Fruit fly (Drosophila melanogaster) whole organism, prepupa: Measurements from ENCODE around the gene Argl.

Experiments
- Blimp-1 ChIP-seq: fragments of 200-800 bp; sonication (Bioruptor generic); optimal IDR thresholded peaks from 3 replicates; lab custom pipeline; 2017; ENCODE audit warnings: missing biosample characterization, missing genetic modification characterization, mild to moderate bottlenecking, moderate library complexity, missing genetic modification reagents
- CG10631 ChIP-seq: fragments of 200-800 bp; sonication (Bioruptor generic); optimal IDR thresholded peaks from 2 replicates; lab custom pipeline; 2016; ENCODE audit warnings: missing biosample characterization, missing genetic modification characterization
- CG10669 ChIP-seq: fragments of 200-800 bp; sonication (Bioruptor generic); optimal IDR thresholded peaks from 3 replicates; lab custom pipeline; 2018; ENCODE audit warnings: missing biosample characterization, mild to moderate bottlenecking, missing genetic modification characterization, moderate library complexity
- CG11294 ChIP-seq: fragments of 200-800 bp; sonication (Bioruptor generic); IDR thresholded peaks from 2 replicates; pipeline ENCODE4 v1.3.6; 2022; ENCODE audit warnings: missing biosample characterization, missing genetic modification characterization
- CG11902 ChIP-seq: fragments of 200-800 bp; sonication (Bioruptor generic); optimal IDR thresholded peaks from 3 replicates; lab custom pipeline; 2016; ENCODE audit warnings: missing biosample characterization, missing genetic modification characterization
- CG15336 ChIP-seq: fragments of 200-800 bp; sonication (Bioruptor generic); IDR thresholded peaks from 2 replicates; pipeline ENCODE4 v1.3.6; 2022; ENCODE audit warnings: missing biosample characterization, missing genetic modification characterization
- CG16779 ChIP-seq: fragments of 200-800 bp; sonication (Bioruptor generic); optimal IDR thresholded peaks from 3 replicates; lab custom pipeline; 2017; ENCODE audit warnings: missing biosample characterization, mild to moderate bottlenecking, missing genetic modification characterization
- CG3032 ChIP-seq: fragments of 200-800 bp; optimal IDR thresholded peaks from 2 replicates; lab custom pipeline; 2019; ENCODE audit warnings: missing biosample characterization, mild to moderate bottlenecking, missing genetic modification characterization, moderate library complexity
- CG31627 ChIP-seq: fragments of 200-800 bp; sonication (Bioruptor generic); optimal IDR thresholded peaks from 3 replicates; lab custom pipeline; 2016; ENCODE audit warnings: missing biosample characterization, missing genetic modification characterization
- CG34406 ChIP-seq: fragments of 200-800 bp; sonication (Bioruptor generic); optimal IDR thresholded peaks from 3 replicates; lab custom pipeline; 2016; ENCODE audit warnings: missing biosample characterization, missing genetic modification characterization
- CG3919 ChIP-seq: fragments of 200-800 bp; sonication (Bioruptor generic); optimal IDR thresholded peaks from 3 replicates; lab custom pipeline; 2016; ENCODE audit warnings: missing biosample characterization, missing genetic modification characterization
- CG4318 ChIP-seq: fragments of 200-800 bp; sonication (Bioruptor generic); optimal IDR thresholded peaks from 3 replicates; lab custom pipeline; 2017; ENCODE audit warnings: missing biosample characterization, mild to moderate bottlenecking, missing genetic modification characterization
- CG6163 ChIP-seq: fragments of 200-800 bp; sonication (Bioruptor generic); IDR thresholded peaks from 3 replicates; pipeline ENCODE4 v1.3.6; 2022; ENCODE audit warnings: missing biosample characterization, missing genetic modification characterization
- CG6276 ChIP-seq: fragments of 200-800 bp; sonication (Bioruptor generic); optimal IDR thresholded peaks from 2 replicates; lab custom pipeline; 2017; ENCODE audit warnings: missing biosample characterization, mild to moderate bottlenecking, missing genetic modification characterization
- CG6792 ChIP-seq: fragments of 200-800 bp; sonication (Bioruptor generic); optimal IDR thresholded peaks from 3 replicates; lab custom pipeline; 2016; ENCODE audit warnings: missing biosample characterization, missing genetic modification characterization
- CG6808 ChIP-seq: fragments of 200-800 bp; sonication (Bioruptor generic); optimal IDR thresholded peaks from 3 replicates; lab custom pipeline; 2017; ENCODE audit warnings: missing biosample characterization, missing genetic modification characterization, mild to moderate bottlenecking, moderate library complexity, missing genetic modification reagents
- CG6854 ChIP-seq: fragments of 200-800 bp; sonication (Bioruptor generic); optimal IDR thresholded peaks from 2 replicates; lab custom pipeline; 2017; ENCODE audit warnings: missing biosample characterization, mild to moderate bottlenecking, missing genetic modification characterization
- CG7368 ChIP-seq: fragments of 200-800 bp; sonication (Bioruptor generic); optimal IDR thresholded peaks from 3 replicates; lab custom pipeline; 2016; ENCODE audit warnings: missing biosample characterization, missing genetic modification characterization
- CG9139 ChIP-seq: fragments of 200-800 bp; sonication (Bioruptor generic); optimal IDR thresholded peaks from 3 replicates; lab custom pipeline; 2017; ENCODE audit warnings: missing biosample characterization, mild to moderate bottlenecking, missing genetic modification characterization
- Eip75B ChIP-seq: fragments of 200-800 bp; sonication (Bioruptor generic); optimal IDR thresholded peaks from 3 replicates; lab custom pipeline; 2016; ENCODE audit warnings: missing biosample characterization, missing genetic modification characterization
- Eip78C ChIP-seq: fragments of 200-800 bp; sonication (Bioruptor generic); peaks from one replicate; lab custom pipeline; 2016; ENCODE audit warnings: missing biosample characterization, missing genetic modification characterization
- Eip93F ChIP-seq: fragments of 200-800 bp; sonication (Bioruptor generic); optimal IDR thresholded peaks from 2 replicates; lab custom pipeline; 2016; ENCODE audit warnings: missing biosample characterization, mild to moderate bottlenecking, missing genetic modification characterization
- Ets21C ChIP-seq: fragments of 200-800 bp; sonication (Bioruptor generic); optimal IDR thresholded peaks from 3 replicates; lab custom pipeline; 2016; ENCODE audit warnings: missing biosample characterization, missing genetic modification characterization
- Ets96B ChIP-seq: fragments of 200-800 bp; optimal IDR thresholded peaks from 2 replicates; lab custom pipeline; 2019; ENCODE audit warnings: missing biosample characterization, mild to moderate bottlenecking, missing genetic modification characterization, moderate library complexity
- Hr39 ChIP-seq: fragments of 200-800 bp; sonication (Bioruptor generic); optimal IDR thresholded peaks from 2 replicates; lab custom pipeline; 2016; ENCODE audit warnings: missing biosample characterization, missing genetic modification characterization
- Lpt ChIP-seq: fragments of 200-800 bp; sonication (Bioruptor generic); optimal IDR thresholded peaks from 3 replicates; lab custom pipeline; 2016; ENCODE audit warnings: missing biosample characterization, missing genetic modification characterization
- OdsH ChIP-seq: fragments of 200-800 bp; sonication (Bioruptor generic); optimal IDR thresholded peaks from 3 replicates; lab custom pipeline; 2016; ENCODE audit warnings: missing biosample characterization, missing genetic modification characterization
- Smox ChIP-seq: fragments of 200-800 bp; sonication (Bioruptor generic); optimal IDR thresholded peaks from 3 replicates; lab custom pipeline; 2016; ENCODE audit warnings: missing biosample characterization, missing genetic modification characterization
- Sox102F ChIP-seq: fragments of 200-800 bp; sonication (Bioruptor generic); optimal IDR thresholded peaks from 2 replicates; lab custom pipeline; 2016; ENCODE audit warnings: missing biosample characterization, mild to moderate bottlenecking, missing genetic modification characterization
- Sox15 ChIP-seq: fragments of 200-800 bp; sonication (Bioruptor generic); optimal IDR thresholded peaks from 3 replicates; lab custom pipeline; 2016; ENCODE audit warnings: missing biosample characterization, missing genetic modification characterization
- cyc ChIP-seq: fragments of 200-800 bp; sonication (Bioruptor generic); optimal IDR thresholded peaks from 3 replicates; lab custom pipeline; 2016; ENCODE audit warnings: missing biosample characterization, missing genetic modification characterization
- dsx ChIP-seq: fragments of 200-800 bp; optimal IDR thresholded peaks from 3 replicates; lab custom pipeline; 2019; ENCODE audit warnings: missing biosample characterization, mild to moderate bottlenecking, missing genetic modification characterization, moderate library complexity; ENCODE audit not compliant: poor library complexity, severe bottlenecking
- eg ChIP-seq: fragments of 200-800 bp; sonication (Bioruptor generic); IDR thresholded peaks from 3 replicates; pipeline ENCODE4 v1.3.6; 2022; ENCODE audit warnings: missing biosample characterization, missing genetic modification characterization
- fd59A ChIP-seq: fragments of 200-800 bp; sonication (Bioruptor generic); optimal IDR thresholded peaks from 2 replicates; lab custom pipeline; 2017; ENCODE audit warnings: missing biosample characterization, mild to moderate bottlenecking, missing genetic modification characterization, missing genetic modification reagents
- fkh ChIP-seq: fragments of 200-800 bp; sonication (Bioruptor generic); optimal IDR thresholded peaks from 3 replicates; lab custom pipeline; 2017; ENCODE audit warnings: missing biosample characterization, mild to moderate bottlenecking, missing genetic modification characterization, moderate library complexity
- lz ChIP-seq: fragments of 200-800 bp; sonication (Bioruptor generic); optimal IDR thresholded peaks from 3 replicates; lab custom pipeline; 2016; ENCODE audit warnings: missing biosample characterization, missing genetic modification characterization
- net ChIP-seq: fragments of 200-800 bp; sonication (Bioruptor generic); optimal IDR thresholded peaks from 3 replicates; lab custom pipeline; 2016; ENCODE audit warnings: missing biosample characterization, missing genetic modification characterization
- salr ChIP-seq, 2 experiments: fragments of 200-800 bp; sonication (Bioruptor generic); optimal IDR thresholded peaks; 3 replicates each; lab custom pipeline; 2016 to 2018; ENCODE audit warnings: missing biosample characterization in 2 of 2, missing genetic modification characterization in 2 of 2, mild to moderate bottlenecking in 1 of 2
- svp ChIP-seq: fragments of 200-800 bp; sonication (Bioruptor generic); peaks from one replicate; lab custom pipeline; 2016; ENCODE audit warnings: missing biosample characterization, missing genetic modification characterization
- topi ChIP-seq: fragments of 200-800 bp; sonication (Bioruptor generic); optimal IDR thresholded peaks from 3 replicates; lab custom pipeline; 2016; ENCODE audit warnings: missing biosample characterization, missing genetic modification characterization
- vri ChIP-seq: fragments of 200-800 bp; sonication (Bioruptor generic); optimal IDR thresholded peaks from 3 replicates; lab custom pipeline; 2016; ENCODE audit warnings: missing biosample characterization, mild to moderate bottlenecking, missing genetic modification characterization

The Argl gene

DNA sequence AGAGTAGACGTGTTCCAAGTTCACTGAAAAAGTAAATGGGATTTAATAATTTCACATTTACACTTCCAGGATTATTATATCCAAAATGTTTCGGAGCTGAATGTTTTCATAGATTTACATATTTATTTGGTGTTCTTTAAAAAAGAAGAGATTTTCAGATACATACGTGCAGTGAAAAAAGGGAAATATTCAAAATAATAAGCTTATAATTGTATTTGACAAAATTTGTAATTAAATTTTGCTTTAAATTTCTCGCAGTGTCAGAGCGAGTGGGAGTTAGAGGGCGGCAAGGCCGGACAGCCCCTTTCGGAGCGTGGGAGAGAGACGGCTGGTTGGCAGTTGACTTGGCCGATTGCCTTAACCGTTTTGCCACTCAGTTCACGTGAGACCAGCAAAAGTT is 4.9 kb downstream of the Argl start, which contains the start of gene Tsp29Fb (continued):
- TF ChIP-seq CG15336 (GFP tag; lab: Robert Waterston, UW) (peak; percentile 53; the same call in 1 of the 2 replicates), CG3032 (no peak), CG6792 (GFP tag; lab: Kevin White, UChicago) (peak; percentile 44), Lpt (GFP tag; lab: Kevin White, UChicago) (no peak), CG11902 (GFP tag; lab: Kevin White, UChicago) (peak; percentile 20), CG6808 (GFP tag; lab: Kevin White, UChicago) (no peak), CG9139 (GFP tag; lab: Kevin White, UChicago) (no peak), salr (GFP tag; optimal IDR thresholded peaks at IDR 0.05; lab: Kevin White, UChicago) (peak in 1 of 2 experiments; percentile 40), Ets21C (GFP tag; lab: Kevin White, UChicago) (peak; percentile 24), CG31627 (GFP tag; lab: Kevin White, UChicago) (peak; percentile 71), Ets96B (tag; lab: Kevin White, UChicago) (no peak), Sox15 (GFP tag; lab: Kevin White, UChicago) (peak; percentile 48), Eip75B (GFP tag; lab: Kevin White, UChicago) (peak; percentile 48), CG11294 (GFP tag; lab: Robert Waterston, UW) (peak; percentile 26; the same call in 1 of the 2 replicates), Blimp-1 (GFP tag; lab: Kevin White, UChicago) (peak; percentile 38), CG6854 (GFP tag; lab: Kevin White, UChicago) (no peak), Eip78C (peak; percentile 89), Sox102F (GFP tag; lab: Kevin White, UChicago) (peak; percentile 63), eg (peak; percentile 58; the same call in 2 of the 3 replicates), vri (GFP tag; lab: Kevin White, UChicago) (peak; percentile 4), CG10631 (GFP tag; lab: Kevin White, UChicago) (peak; percentile 30), CG3919 (GFP tag; lab: Kevin White, UChicago) (no peak), fd59A (GFP tag; lab: Kevin White, UChicago) (no peak), svp (peak; percentile 91), Hr39 (GFP tag; lab: Kevin White, UChicago) (peak; percentile 76), topi (peak; percentile 66), net (GFP tag; lab: Kevin White, UChicago) (peak; percentile 44), Eip93F (GFP tag; lab: Kevin White, UChicago) (no peak), CG6276 (GFP tag; lab: Kevin White, UChicago) (no peak), CG7368 (GFP tag; lab: Kevin White, UChicago) (peak; percentile 39), lz (GFP tag; lab: Kevin White, UChicago) (peak; percentile 72), cyc (GFP tag; lab: Kevin White, UChicago) (peak; percentile 50), Smox (GFP tag; lab: Kevin White, UChicago) (peak; percentile 62), CG16779 (tag; lab: Kevin White, UChicago) (no peak), CG4318 (no peak), CG10669 (no peak)

dm6 chr2L:8933710-8934242 is 8.1 kb downstream of the Argl start, which contains the start of gene Tsp29Fa:
Gene Tsp29Fa, plus strand, starts transcription at chr2L:8933962.
- TF ChIP-seq CG6854 (GFP tag; lab: Kevin White, UChicago), result no peak
- TF ChIP-seq, all 60 proteins: peak for 0

DNA sequence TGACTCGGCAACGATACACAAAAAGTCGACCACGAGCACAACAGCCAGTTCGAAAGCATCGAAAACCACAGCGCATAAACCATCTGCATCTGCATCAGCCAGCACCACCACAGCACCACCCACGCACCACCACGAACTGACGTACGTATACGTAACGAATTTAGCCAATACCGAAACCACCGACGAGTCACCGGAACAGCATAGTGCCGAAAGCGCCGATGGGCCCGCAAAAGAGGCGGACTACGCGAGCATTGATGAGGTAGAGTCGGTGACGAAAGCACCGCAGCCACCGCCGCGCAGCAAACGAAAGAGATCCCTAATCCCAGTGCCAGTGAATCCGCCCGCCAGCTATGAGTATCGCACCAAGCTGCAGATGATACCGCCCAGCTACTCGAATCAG is 10.7 kb downstream of the Argl start:
- TF ChIP-seq CG16779 (tag; lab: Kevin White, UChicago), result no peak
- no peak for TF ChIP-seq Sox15 (GFP tag; lab: Kevin White, UChicago)
- no peak for TF ChIP-seq CG34406 (GFP tag; lab: Kevin White, UChicago)
- TF ChIP-seq OdsH (GFP tag; lab: Kevin White, UChicago), result no peak
- TF ChIP-seq CG7368 (GFP tag; lab: Kevin White, UChicago), result no peak
- TF ChIP-seq Hr39 (GFP tag; lab: Kevin White, UChicago), result no peak
- TF ChIP-seq CG6163 (GFP tag; lab: Robert Waterston, UW), result no peak
- TF ChIP-seq vri (GFP tag; lab: Kevin White, UChicago), result no peak
- no peak for TF ChIP-seq fkh (GFP tag; lab: Kevin White, UChicago)
- TF ChIP-seq dsx (GFP tag; lab: Kevin White, UChicago), result no peak
- TF ChIP-seq CG11902 (GFP tag; lab: Kevin White, UChicago), result no peak
- TF ChIP-seq CG3919 (GFP tag; lab: Kevin White, UChicago), result no peak
